Worm (Caenorhabditis elegans) whole organism, young adult: Measurements from ENCODE around the gene gpch-1.

Source experiments
- B0019.2 ChIP-seq: fragments of 200-800 bp; sonication (Bioruptor generic); conservative IDR thresholded peaks from 2 replicates; pipeline ENCODE4 v1.3.6; 2022; ENCODE audit warnings: missing genetic modification reagents, missing genetic modification characterization, missing compliant biosample characterization
- B0336.3 ChIP-seq: fragments of 200-800 bp; sonication (Bioruptor generic); IDR thresholded peaks from 2 replicates; pipeline ENCODE4 v1.3.6; 2022; ENCODE audit warnings: missing genetic modification characterization, missing compliant biosample characterization
- F22D6.2 ChIP-seq: sonication (generic microtip); optimal IDR thresholded peaks from 2 replicates; lab custom pipeline; 2016; ENCODE audit warnings: mild to moderate bottlenecking, missing genetic modification characterization, missing compliant biosample characterization
- F23B12.7 ChIP-seq: sonication (generic microtip); optimal IDR thresholded peaks from 2 replicates; lab custom pipeline; 2017; ENCODE audit warnings: missing genetic modification characterization, mild to moderate bottlenecking, missing compliant biosample characterization, antibody characterized with exemption, moderate library complexity; ENCODE audit not compliant: insufficient read depth
- F33H1.4 ChIP-seq: fragments of 200-800 bp; sonication (Bioruptor generic); IDR thresholded peaks from 2 replicates; pipeline ENCODE4 v1.3.6; 2022; ENCODE audit warnings: missing genetic modification reagents, missing genetic modification characterization, missing compliant biosample characterization
- K11D2.4 ChIP-seq: fragments of 200-800 bp; sonication (Bioruptor generic); IDR thresholded peaks from 2 replicates; pipeline ENCODE4 v1.3.6; 2022; ENCODE audit warnings: missing genetic modification reagents, missing genetic modification characterization, missing compliant biosample characterization
- K12H6.12 ChIP-seq: fragments of 200-800 bp; sonication (Bioruptor generic); optimal IDR thresholded peaks from 2 replicates; lab custom pipeline; 2018; ENCODE audit warnings: mild to moderate bottlenecking, missing genetic modification characterization, missing compliant biosample characterization
- T26A5.8 ChIP-seq: sonication (generic microtip); optimal IDR thresholded peaks from 2 replicates; lab custom pipeline; 2016; ENCODE audit warnings: missing genetic modification characterization, missing compliant biosample characterization
- Y79H2A.3 ChIP-seq: fragments of 200-800 bp; sonication (Bioruptor generic); conservative IDR thresholded peaks from 2 replicates; pipeline ENCODE4 v1.3.6; 2022; ENCODE audit warnings: missing genetic modification reagents, missing genetic modification characterization, missing compliant biosample characterization
- Y95B8A.8 ChIP-seq: fragments of 200-800 bp; sonication (Bioruptor generic); IDR thresholded peaks from 2 replicates; pipeline ENCODE4 v1.3.6; 2022; ENCODE audit warnings: missing genetic modification reagents, missing genetic modification characterization, missing compliant biosample characterization
- ama-1 ChIP-seq, 3 experiments: fragments of 150-350 bp in 1 of 3; sonication (generic microtip) in 2 of 3; optimal IDR thresholded peaks; 2 replicates each; lab custom pipeline; 2014 to 2018; ENCODE audit warnings: missing biosample characterization in 2 of 3, missing genetic modification characterization in 2 of 3, missing genetic modification reagents in 2 of 3
- aptf-2 ChIP-seq: fragments of 200-800 bp; sonication (Bioruptor generic); conservative IDR thresholded peaks from 2 replicates; pipeline ENCODE4 v1.3.6; 2022; ENCODE audit warnings: missing genetic modification reagents, missing genetic modification characterization, missing compliant biosample characterization
- aptf-3 ChIP-seq: fragments of 200-800 bp; sonication (Bioruptor generic); IDR thresholded peaks from 2 replicates; pipeline ENCODE4 v1.3.6; 2022; ENCODE audit warnings: missing genetic modification characterization, missing compliant biosample characterization
- bed-1 ChIP-seq: fragments of 200-800 bp; sonication (Bioruptor generic); IDR thresholded peaks from 2 replicates; pipeline ENCODE4 v1.3.6; 2022; ENCODE audit warnings: missing genetic modification reagents, missing genetic modification characterization, missing compliant biosample characterization
- ccch-3 ChIP-seq: fragments of 200-800 bp; sonication (Bioruptor generic); optimal IDR thresholded peaks from 2 replicates; lab custom pipeline; 2018; ENCODE audit warnings: mild to moderate bottlenecking, missing genetic modification characterization, missing compliant biosample characterization
- cebp-1 ChIP-seq, 2 experiments: fragments of 200-800 bp in 1 of 2; sonication (Bioruptor generic) in 1 of 2; sonication (generic microtip) in 1 of 2; IDR thresholded peaks in 1 of 2; optimal IDR thresholded peaks in 1 of 2; 2 replicates each; pipeline versions ENCODE4 v1.3.6 to Lab custom; 2017 to 2022; ENCODE audit warnings: missing compliant biosample characterization in 2 of 2, missing genetic modification characterization in 2 of 2, mild to moderate bottlenecking in 1 of 2, missing genetic modification reagents in 1 of 2, moderate library complexity in 1 of 2
- cebp-2 ChIP-seq: fragments of 200-800 bp; sonication (Bioruptor generic); IDR thresholded peaks from 2 replicates; pipeline ENCODE4 v1.3.6; 2022; ENCODE audit warnings: missing genetic modification characterization, missing compliant biosample characterization
- ceh-100 ChIP-seq: fragments of 200-800 bp; sonication (Bioruptor generic); IDR thresholded peaks from 2 replicates; pipeline ENCODE4 v1.3.6; 2022; ENCODE audit warnings: missing genetic modification reagents, missing genetic modification characterization, missing compliant biosample characterization
- ceh-40 ChIP-seq: fragments of 200-800 bp; sonication (Bioruptor generic); IDR thresholded peaks from 2 replicates; pipeline ENCODE4 v1.3.6; 2022; ENCODE audit warnings: missing genetic modification characterization, missing compliant biosample characterization
- ceh-58 ChIP-seq: fragments of 200-800 bp; sonication (Bioruptor generic); IDR thresholded peaks from 2 replicates; pipeline ENCODE4 v1.3.6; 2022; ENCODE audit warnings: missing genetic modification characterization, missing compliant biosample characterization
- ceh-79 ChIP-seq: sonication (generic microtip); optimal IDR thresholded peaks from 2 replicates; lab custom pipeline; 2017; ENCODE audit warnings: mild to moderate bottlenecking, missing genetic modification characterization, missing compliant biosample characterization
- die-1 ChIP-seq: sonication (generic microtip); optimal IDR thresholded peaks from 2 replicates; lab custom pipeline; 2016; ENCODE audit warnings: missing genotype, mild to moderate bottlenecking, missing genetic modification characterization, missing compliant biosample characterization
- dox-1 ChIP-seq: fragments of 200-800 bp; sonication (Bioruptor generic); IDR thresholded peaks from 2 replicates; pipeline ENCODE4 v1.3.6; 2022; ENCODE audit warnings: missing genetic modification reagents, missing genetic modification characterization, missing compliant biosample characterization
- him-1 ChIP-seq: sonication (generic microtip); optimal IDR thresholded peaks from 2 replicates; lab custom pipeline; 2016; ENCODE audit warnings: missing genotype, missing genetic modification reagents, missing genetic modification characterization, missing compliant biosample characterization
- hlh-12 ChIP-seq: sonication (generic microtip); optimal IDR thresholded peaks from 2 replicates; lab custom pipeline; 2016; ENCODE audit warnings: missing genetic modification characterization, missing compliant biosample characterization
- hlh-26 ChIP-seq: fragments of 200-800 bp; sonication (Bioruptor generic); conservative IDR thresholded peaks from 2 replicates; pipeline ENCODE4 v1.3.6; 2022; ENCODE audit warnings: missing genetic modification reagents, missing genetic modification characterization, missing compliant biosample characterization
- hmg-1.2 ChIP-seq: fragments of 200-800 bp; sonication (Bioruptor generic); IDR thresholded peaks from 2 replicates; pipeline ENCODE4 v1.3.6; 2022; ENCODE audit warnings: missing genetic modification reagents, missing genetic modification characterization, missing compliant biosample characterization
- hmg-20 ChIP-seq: fragments of 200-800 bp; sonication (Bioruptor generic); IDR thresholded peaks from 2 replicates; pipeline ENCODE4 v1.3.6; 2022; ENCODE audit warnings: missing genetic modification reagents, missing genetic modification characterization, missing compliant biosample characterization
- lag-1 ChIP-seq: fragments of 200-800 bp; sonication (Bioruptor generic); IDR thresholded peaks from 2 replicates; pipeline ENCODE4 v1.3.6; 2022; ENCODE audit warnings: missing genetic modification reagents, missing genetic modification characterization, missing compliant biosample characterization
- let-607 ChIP-seq, 2 experiments: fragments of 200-800 bp in 1 of 2; sonication (Bioruptor generic) in 1 of 2; sonication (generic microtip) in 1 of 2; optimal IDR thresholded peaks; 2 replicates each; lab custom pipeline; 2016 to 2018; ENCODE audit warnings: mild to moderate bottlenecking in 2 of 2, missing compliant biosample characterization in 2 of 2, missing genetic modification characterization in 2 of 2, moderate library complexity in 2 of 2, missing genotype in 1 of 2
- lir-1 ChIP-seq: fragments of 200-800 bp; sonication (Bioruptor generic); conservative IDR thresholded peaks from 2 replicates; pipeline ENCODE4 v1.3.6; 2022; ENCODE audit warnings: missing genetic modification reagents, missing genetic modification characterization, missing compliant biosample characterization
- lsy-27 ChIP-seq: sonication (generic microtip); optimal IDR thresholded peaks from 2 replicates; lab custom pipeline; 2017; ENCODE audit warnings: missing genetic modification characterization, mild to moderate bottlenecking, missing compliant biosample characterization, antibody characterized with exemption, missing genotype, borderline replicate concordance; ENCODE audit not compliant: insufficient read depth
- mcd-1 ChIP-seq: fragments of 200-800 bp; sonication (Bioruptor generic); IDR thresholded peaks from 2 replicates; pipeline ENCODE4 v1.3.6; 2022; ENCODE audit warnings: missing genetic modification reagents, missing genetic modification characterization, missing compliant biosample characterization
- mel-28 ChIP-seq: sonication (generic microtip); optimal IDR thresholded peaks from 2 replicates; lab custom pipeline; 2016; ENCODE audit warnings: borderline replicate concordance, mild to moderate bottlenecking, missing genetic modification characterization, missing compliant biosample characterization
- mes-4 ChIP-seq: sonication (generic microtip); optimal IDR thresholded peaks from 2 replicates; lab custom pipeline; 2016; ENCODE audit warnings: missing genotype, missing genetic modification characterization, missing compliant biosample characterization
- mxl-1 ChIP-seq: sonication (generic microtip); optimal IDR thresholded peaks from 2 replicates; lab custom pipeline; 2016; ENCODE audit warnings: missing genetic modification characterization, missing compliant biosample characterization
- nhr-179 ChIP-seq: sonication (generic microtip); optimal IDR thresholded peaks from 2 replicates; lab custom pipeline; 2016; ENCODE audit warnings: mild to moderate bottlenecking, missing genetic modification characterization, missing compliant biosample characterization
- pha-4 ChIP-seq: fragments of 150-350 bp; sonication (generic microtip); optimal IDR thresholded peaks from 2 replicates; lab custom pipeline; 2014; ENCODE audit warnings: missing biosample characterization, missing genetic modification reagents, missing genetic modification characterization
- rec-8 ChIP-seq, 2 experiments: sonication (generic microtip); optimal IDR thresholded peaks; 2 replicates each; lab custom pipeline; 2016; ENCODE audit warnings: mild to moderate bottlenecking in 2 of 2, missing genetic modification characterization in 2 of 2, missing genetic modification reagents in 2 of 2, missing genotype in 2 of 2, missing biosample characterization in 1 of 2, missing compliant biosample characterization in 1 of 2, moderate library complexity in 1 of 2
- sea-2 ChIP-seq: fragments of 200-800 bp; sonication (Bioruptor generic); IDR thresholded peaks from 2 replicates; pipeline ENCODE4 v1.3.6; 2022; ENCODE audit warnings: missing genetic modification characterization, missing compliant biosample characterization
- snpc-1.3 ChIP-seq: sonication (generic microtip); optimal IDR thresholded peaks from 2 replicates; lab custom pipeline; 2017; ENCODE audit warnings: missing genetic modification characterization, mild to moderate bottlenecking, missing compliant biosample characterization, antibody characterized with exemption, moderate library complexity, missing genotype, missing genetic modification reagents; ENCODE audit not compliant: insufficient read depth
- snpc-3.4 ChIP-seq: sonication (generic microtip); optimal IDR thresholded peaks from 2 replicates; lab custom pipeline; 2017; ENCODE audit warnings: missing genetic modification characterization, mild to moderate bottlenecking, missing compliant biosample characterization, antibody characterized with exemption, moderate library complexity, missing genotype, missing genetic modification reagents
- somi-1 ChIP-seq: fragments of 200-800 bp; sonication (Bioruptor generic); optimal IDR thresholded peaks from 2 replicates; lab custom pipeline; 2018; ENCODE audit warnings: mild to moderate bottlenecking, missing genetic modification characterization, missing compliant biosample characterization
- tlf-1 ChIP-seq: fragments of 200-800 bp; sonication (Bioruptor generic); optimal IDR thresholded peaks from 2 replicates; lab custom pipeline; 2018; ENCODE audit warnings: mild to moderate bottlenecking, missing genetic modification characterization, missing compliant biosample characterization
- zfh-2 ChIP-seq: fragments of 200-800 bp; sonication (Bioruptor generic); conservative IDR thresholded peaks from 2 replicates; pipeline ENCODE4 v1.3.6; 2022; ENCODE audit warnings: missing genetic modification reagents, missing genetic modification characterization, missing compliant biosample characterization
- zim-3 ChIP-seq: sonication (generic microtip); optimal IDR thresholded peaks from 2 replicates; lab custom pipeline; 2017; ENCODE audit warnings: mild to moderate bottlenecking, missing genetic modification characterization, moderate library complexity, missing compliant biosample characterization
- ztf-26 ChIP-seq: sonication (generic microtip); optimal IDR thresholded peaks from 2 replicates; lab custom pipeline; 2017; ENCODE audit warnings: missing genetic modification characterization, missing compliant biosample characterization

gpch-1 gene

ce11 chrIII:4428797-4429196 is 20.4 kb downstream of the gpch-1 start (continued):
- TF ChIP-seq nhr-179 (no peak), ceh-40 (GFP tag; lab: Robert Waterston, UW) (no peak), pha-4 (tag; lab: Kevin White, UChicago) (no peak), snpc-1.3 (tag; lab: Kevin White, UChicago) (no peak), T26A5.8 (tag; lab: Kevin White, UChicago) (no peak), B0336.3 (GFP tag; lab: Robert Waterston, UW) (peak; percentile 20; the same call in 1 of the 2 replicates), zfh-2 (peak; percentile 34; the same call in 1 of the 2 replicates), zim-3 (tag; lab: Kevin White, UChicago) (peak; percentile 46), somi-1 (no peak), tlf-1 (GFP tag; lab: Kevin White, UChicago) (no peak), sea-2 (GFP tag; lab: Robert Waterston, UW) (no peak), F33H1.4 (GFP tag; lab: Robert Waterston, UW) (peak; percentile 7; the same call in 1 of the 2 replicates), mes-4 (tag; lab: Kevin White, UChicago) (no peak), dox-1 (GFP tag; lab: Robert Waterston, UW) (peak; percentile 77), mxl-1 (tag; lab: Kevin White, UChicago) (no peak), ceh-58 (GFP tag; lab: Robert Waterston, UW) (0 out of 2 replicates have a peak, but pooled peaks have one; percentile 57), F22D6.2 (tag; lab: Kevin White, UChicago) (no peak), let-607 (tag; optimal IDR thresholded peaks at IDR 0.05; lab: Kevin White, UChicago) (no peak), F23B12.7 (tag; lab: Kevin White, UChicago) (no peak), rec-8 (tag; optimal IDR thresholded peaks at IDR 0.05; lab: Kevin White, UChicago) (peak in 1 of 2 experiments; percentile 30), cebp-2 (GFP tag; lab: Robert Waterston, UW) (no peak), lsy-27 (tag; lab: Kevin White, UChicago) (no peak), ama-1 (optimal IDR thresholded peaks at IDR 0.05; lab: Kevin White, UChicago) (no peak), ama-1 (GFP tag; optimal IDR thresholded peaks at IDR 0.05; lab: Kevin White, UChicago) (peak in 1 of 2 experiments; percentile 64), lir-1 (GFP tag; lab: Robert Waterston, UW) (no peak), bed-1 (GFP tag; lab: Robert Waterston, UW) (0 out of 2 replicates have a peak, but pooled peaks have one; percentile 59), B0019.2 (GFP tag; lab: Robert Waterston, UW) (no peak), die-1 (tag; lab: Kevin White, UChicago) (peak; percentile 63), mel-28 (tag; lab: Kevin White, UChicago) (no peak), hlh-26 (GFP tag; lab: Robert Waterston, UW) (no peak), K12H6.12 (tag; lab: Kevin White, UChicago) (no peak), ceh-79 (tag; lab: Kevin White, UChicago) (no peak), cebp-1 (GFP tag; IDR thresholded peaks at IDR 0.05; lab: Robert Waterston, UW) (no peak), cebp-1 (tag; optimal IDR thresholded peaks at IDR 0.05; lab: Kevin White, UChicago) (peak; percentile 46), Y79H2A.3 (no peak), him-1 (peak; percentile 54), hmg-20 (GFP tag; lab: Robert Waterston, UW) (no peak), aptf-2 (GFP tag; lab: Robert Waterston, UW) (no peak), ztf-26 (tag; lab: Kevin White, UChicago) (no peak), aptf-3 (GFP tag; lab: Robert Waterston, UW) (no peak), mcd-1 (no peak), K11D2.4 (GFP tag; lab: Robert Waterston, UW) (no peak), Y95B8A.8 (GFP tag; lab: Robert Waterston, UW) (no peak), hlh-12 (tag; lab: Kevin White, UChicago) (no peak), ceh-100 (GFP tag; lab: Robert Waterston, UW) (no peak), snpc-3.4 (tag; lab: Kevin White, UChicago) (peak; percentile 40), hmg-1.2 (GFP tag; lab: Robert Waterston, UW) (peak; percentile 54), ccch-3 (GFP tag; lab: Kevin White, UChicago) (no peak), lag-1 (no peak)
